Worm (Caenorhabditis elegans) whole organism, L2 larva: ENCODE measurements around the gene Y41E3.18.

ENCODE experiments used
- C34F6.9 ChIP-seq: fragments of 150-350 bp; optimal IDR thresholded peaks from 2 replicates; lab custom pipeline; 2014; ENCODE audit warnings: missing biosample characterization, missing genetic modification characterization
- F13H6.1 ChIP-seq: sonication (generic microtip); optimal IDR thresholded peaks from 2 replicates; lab custom pipeline; 2016; ENCODE audit warnings: missing genetic modification characterization, missing compliant biosample characterization
- R02D3.7 ChIP-seq: fragments of 150-350 bp; optimal IDR thresholded peaks from 2 replicates; lab custom pipeline; 2014; ENCODE audit warnings: missing biosample characterization, missing genetic modification characterization
- Y55F3AM.14 ChIP-seq: fragments of 200-800 bp; sonication (Bioruptor generic); optimal IDR thresholded peaks from 2 replicates; lab custom pipeline; 2018; ENCODE audit warnings: mild to moderate bottlenecking, missing genetic modification characterization, missing compliant biosample characterization
- alr-1 ChIP-seq: fragments of 150-350 bp; optimal IDR thresholded peaks from 2 replicates; lab custom pipeline; 2014; ENCODE audit warnings: missing biosample characterization, missing genetic modification characterization
- aly-2 ChIP-seq: fragments of 150-350 bp; optimal IDR thresholded peaks from 2 replicates; lab custom pipeline; 2014; ENCODE audit warnings: missing biosample characterization, missing genetic modification characterization
- blmp-1 ChIP-seq: sonication (generic microtip); optimal IDR thresholded peaks from 2 replicates; lab custom pipeline; 2017; ENCODE audit warnings: missing genetic modification characterization, mild to moderate bottlenecking, missing compliant biosample characterization, antibody characterized with exemption, moderate library complexity; ENCODE audit not compliant: insufficient read depth
- ceh-82 ChIP-seq: fragments of 150-350 bp; optimal IDR thresholded peaks from 2 replicates; lab custom pipeline; 2014; ENCODE audit warnings: missing biosample characterization, missing genetic modification characterization
- crh-2 ChIP-seq: sonication (generic microtip); optimal IDR thresholded peaks from 2 replicates; lab custom pipeline; 2017; ENCODE audit warnings: missing biosample characterization, missing genetic modification characterization
- dmd-4 ChIP-seq: sonication (generic microtip); optimal IDR thresholded peaks from 2 replicates; lab custom pipeline; 2017; ENCODE audit warnings: missing biosample characterization, missing genetic modification characterization
- egl-27 ChIP-seq: sonication (generic microtip); optimal IDR thresholded peaks from 3 replicates; lab custom pipeline; 2017; ENCODE audit warnings: missing biosample characterization, missing genetic modification reagents, missing genetic modification characterization
- elt-1 ChIP-seq: fragments of 150-350 bp; optimal IDR thresholded peaks from 2 replicates; lab custom pipeline; 2014; ENCODE audit warnings: missing biosample characterization, missing genetic modification characterization
- elt-3 ChIP-seq: sonication (generic microtip); optimal IDR thresholded peaks from 2 replicates; lab custom pipeline; 2017; ENCODE audit warnings: missing biosample characterization, missing genetic modification characterization
- fos-1 ChIP-seq: fragments of 150-350 bp; optimal IDR thresholded peaks from 2 replicates; lab custom pipeline; 2014; ENCODE audit warnings: missing biosample characterization, missing genetic modification characterization
- gmeb-1 ChIP-seq: fragments of 150-350 bp; optimal IDR thresholded peaks from 2 replicates; lab custom pipeline; 2014; ENCODE audit warnings: missing biosample characterization, missing genetic modification characterization
- lin-11 ChIP-seq: fragments of 150-350 bp; sonication (generic microtip); optimal IDR thresholded peaks from 2 replicates; lab custom pipeline; 2014; ENCODE audit warnings: missing biosample characterization, missing genetic modification characterization, inconsistent platforms, mixed read lengths
- lin-13 ChIP-seq: fragments of 150-350 bp; optimal IDR thresholded peaks from 2 replicates; lab custom pipeline; 2014; ENCODE audit warnings: missing biosample characterization, missing genetic modification reagents, missing genetic modification characterization
- lin-39 ChIP-seq: fragments of 150-350 bp; optimal IDR thresholded peaks from 2 replicates; lab custom pipeline; 2014; ENCODE audit warnings: missing biosample characterization, missing genetic modification reagents, missing genetic modification characterization
- lsy-2 ChIP-seq, 2 experiments: fragments of 150-350 bp in 1 of 2; sonication (generic microtip) in 1 of 2; optimal IDR thresholded peaks; 2 replicates each; lab custom pipeline; 2014 to 2017; ENCODE audit warnings: missing biosample characterization in 2 of 2, missing genetic modification characterization in 2 of 2
- mab-5 ChIP-seq: fragments of 150-350 bp; optimal IDR thresholded peaks from 2 replicates; lab custom pipeline; 2014; ENCODE audit warnings: missing biosample characterization, missing genetic modification characterization
- mbf-1 ChIP-seq: sonication (generic microtip); optimal IDR thresholded peaks from 2 replicates; lab custom pipeline; 2017; ENCODE audit warnings: missing biosample characterization, missing genetic modification characterization
- mdl-1 ChIP-seq, 2 experiments: fragments of 150-350 bp in 1 of 2; sonication (generic microtip) in 1 of 2; optimal IDR thresholded peaks; 2 replicates each; lab custom pipeline; 2017; ENCODE audit warnings: missing biosample characterization in 2 of 2, missing genetic modification characterization in 2 of 2
- nhr-10 ChIP-seq: sonication (generic microtip); optimal IDR thresholded peaks from 2 replicates; lab custom pipeline; 2017; ENCODE audit warnings: missing biosample characterization, missing genetic modification characterization
- nhr-12 ChIP-seq: fragments of 150-350 bp; optimal IDR thresholded peaks from 2 replicates; lab custom pipeline; 2014; ENCODE audit warnings: missing biosample characterization, missing genetic modification characterization
- nhr-129 ChIP-seq: fragments of 150-350 bp; optimal IDR thresholded peaks from 2 replicates; lab custom pipeline; 2014; ENCODE audit warnings: missing biosample characterization, missing genetic modification characterization
- nhr-23 ChIP-seq: fragments of 150-350 bp; optimal IDR thresholded peaks from 2 replicates; lab custom pipeline; 2014; ENCODE audit warnings: missing biosample characterization, missing genetic modification reagents, missing genetic modification characterization
- nhr-25 ChIP-seq: fragments of 150-350 bp; sonication (generic microtip); optimal IDR thresholded peaks from 3 replicates; lab custom pipeline; 2014; ENCODE audit warnings: missing biosample characterization, missing genetic modification characterization
- nhr-6 ChIP-seq: fragments of 150-350 bp; optimal IDR thresholded peaks from 2 replicates; lab custom pipeline; 2014; ENCODE audit warnings: missing biosample characterization, missing genetic modification characterization
- peb-1 ChIP-seq: fragments of 150-350 bp; optimal IDR thresholded peaks from 2 replicates; lab custom pipeline; 2014; ENCODE audit warnings: missing biosample characterization, missing genetic modification characterization
- sem-4 ChIP-seq: fragments of 150-350 bp; optimal IDR thresholded peaks from 2 replicates; lab custom pipeline; 2014; ENCODE audit warnings: missing biosample characterization, missing genetic modification reagents, missing genetic modification characterization
- sma-3 ChIP-seq: sonication (generic microtip); optimal IDR thresholded peaks from 2 replicates; lab custom pipeline; 2016; ENCODE audit warnings: missing genetic modification reagents, missing genetic modification characterization, missing compliant biosample characterization
- sma-9 ChIP-seq, 2 experiments: fragments of 150-350 bp in 1 of 2; sonication (generic microtip) in 1 of 2; optimal IDR thresholded peaks; 2 replicates each; lab custom pipeline; 2014 to 2016; ENCODE audit warnings: missing genetic modification characterization in 2 of 2, mild to moderate bottlenecking in 1 of 2, missing biosample characterization in 1 of 2, missing compliant biosample characterization in 1 of 2, missing genetic modification reagents in 1 of 2, moderate library complexity in 1 of 2
- snpc-4 ChIP-seq: fragments of 150-350 bp; optimal IDR thresholded peaks from 2 replicates; lab custom pipeline; 2014; ENCODE audit warnings: missing biosample characterization, missing genetic modification characterization
- unc-39 ChIP-seq: fragments of 150-350 bp; optimal IDR thresholded peaks from 2 replicates; lab custom pipeline; 2014; ENCODE audit warnings: missing biosample characterization, missing genetic modification characterization
- unc-55 ChIP-seq: fragments of 150-350 bp; sonication (generic microtip); optimal IDR thresholded peaks from 3 replicates; lab custom pipeline; 2014; ENCODE audit warnings: missing biosample characterization, missing genetic modification reagents, missing genetic modification characterization
- zag-1 ChIP-seq: fragments of 150-350 bp; optimal IDR thresholded peaks from 2 replicates; lab custom pipeline; 2014; ENCODE audit warnings: missing biosample characterization, missing genetic modification characterization
- ztf-1 ChIP-seq: fragments of 200-800 bp; sonication (Bioruptor generic); conservative IDR thresholded peaks from 2 replicates; pipeline ENCODE4 v1.3.6; 2022; ENCODE audit warnings: missing genetic modification characterization, missing compliant biosample characterization
- ztf-11 ChIP-seq: sonication (generic microtip); optimal IDR thresholded peaks from 2 replicates; lab custom pipeline; 2017; ENCODE audit warnings: missing biosample characterization, missing genetic modification characterization
- ztf-4 ChIP-seq: fragments of 150-350 bp; optimal IDR thresholded peaks from 2 replicates; lab custom pipeline; 2014; ENCODE audit warnings: missing biosample characterization, missing genetic modification characterization

Gene Y41E3.18

DNA sequence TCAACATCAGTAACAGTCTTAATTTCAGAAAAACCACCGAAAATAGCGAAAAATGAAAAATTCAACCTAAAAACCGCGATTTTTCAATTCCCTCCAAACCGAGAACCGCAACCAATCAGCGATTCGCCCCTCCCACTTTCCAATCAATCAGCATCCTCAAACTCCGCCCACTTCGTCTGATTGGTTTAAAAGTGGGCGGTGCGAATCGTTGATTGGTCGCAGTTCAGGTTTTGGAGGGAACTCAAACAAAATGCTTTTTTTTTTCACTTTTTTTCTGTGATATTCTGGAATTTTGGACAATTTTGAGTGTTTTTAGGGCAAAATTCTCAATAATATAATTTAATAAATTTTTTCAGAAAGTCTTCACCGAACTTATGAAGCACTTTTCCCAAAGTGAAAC is 37.7 kb downstream of the Y41E3.18 start:
- TF ChIP-seq nhr-25 (tag; lab: Kevin White, UChicago) (no peak), unc-39 (no peak), sma-3 (GFP tag; lab: Kevin White, UChicago) (no peak), ztf-1 (no peak), lin-11 (tag; lab: Kevin White, UChicago) (no peak), mdl-1 (tag; optimal IDR thresholded peaks at IDR 0.05; lab: Kevin White, UChicago) (no peak), nhr-10 (tag; lab: Kevin White, UChicago) (no peak), blmp-1 (tag; lab: Kevin White, UChicago) (no peak)

DNA sequence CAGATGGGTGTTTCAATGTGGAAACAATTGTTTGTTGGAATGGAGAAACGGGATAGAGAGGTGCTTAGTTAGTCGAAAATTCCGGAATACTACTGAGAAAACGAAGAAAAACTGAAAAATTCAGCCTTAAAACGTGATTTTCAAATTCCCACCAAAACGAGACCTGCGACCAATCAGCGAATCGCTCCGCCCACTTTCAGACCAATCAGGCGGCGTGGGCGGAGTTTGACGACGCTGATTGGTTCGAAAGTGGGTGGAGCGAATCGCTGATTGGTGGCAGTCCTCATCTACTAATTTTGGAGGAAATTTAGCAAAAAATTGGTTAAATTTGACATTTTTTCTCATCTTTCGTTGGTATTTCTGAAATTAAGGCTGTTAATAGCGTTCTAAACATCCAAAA is 38.2 kb downstream of the Y41E3.18 start:
- TF ChIP-seq peb-1 (no peak), lin-13 (GFP tag; lab: Kevin White, UChicago) (no peak)

DNA sequence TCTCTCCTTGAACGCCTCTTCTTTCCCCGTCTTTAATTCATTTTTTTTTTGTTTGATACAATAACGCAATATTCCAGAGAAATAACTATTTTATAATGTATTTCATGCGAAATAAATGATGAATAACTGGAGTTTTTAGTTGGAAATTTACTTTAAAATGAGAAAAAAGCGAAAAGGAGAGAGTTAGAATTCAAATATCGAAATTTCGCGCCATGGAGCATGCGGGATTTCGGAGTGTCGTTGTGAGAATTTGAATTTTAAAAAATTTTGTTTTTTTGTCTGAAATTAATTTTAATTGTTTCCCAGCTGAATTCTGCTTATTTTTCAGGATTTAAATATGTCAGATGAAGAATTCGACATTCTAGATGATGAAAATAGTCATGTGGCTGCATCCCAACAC is 40.2 kb downstream of the Y41E3.18 start, which contains the start of gene fcd-2:
TSS of gene fcd-2 (plus strand) at position 327 of the 400 bp plus-strand sequence.
- TF ChIP-seq sma-3 (GFP tag; lab: Kevin White, UChicago) = peak; percentile 21
- peak; percentile 66 for TF ChIP-seq C34F6.9 (tag; lab: Kevin White, UChicago)
- TF ChIP-seq F13H6.1 = no peak
- TF ChIP-seq fos-1 (tag; lab: Kevin White, UChicago) = peak; percentile 24
- peak; percentile 22 for TF ChIP-seq nhr-25 (tag; lab: Kevin White, UChicago)
- peak; percentile 73 for TF ChIP-seq nhr-129
- TF ChIP-seq snpc-4 (tag; lab: Kevin White, UChicago) = no peak
- peak; percentile 86 for TF ChIP-seq gmeb-1 (tag; lab: Kevin White, UChicago)
- TF ChIP-seq lin-13 (GFP tag; lab: Kevin White, UChicago) = peak; percentile 63
- peak; percentile 3 for TF ChIP-seq ztf-4
- TF ChIP-seq lsy-2 (tag; optimal IDR thresholded peaks at IDR 0.05; lab: Kevin White, UChicago) = peak in 1 of 2 experiments; percentile 67
- TF ChIP-seq crh-2 = peak; percentile 48
- peak; percentile 76 for TF ChIP-seq unc-55 (GFP tag; lab: Kevin White, UChicago)
- no peak for TF ChIP-seq aly-2 (tag; lab: Kevin White, UChicago)

DNA sequence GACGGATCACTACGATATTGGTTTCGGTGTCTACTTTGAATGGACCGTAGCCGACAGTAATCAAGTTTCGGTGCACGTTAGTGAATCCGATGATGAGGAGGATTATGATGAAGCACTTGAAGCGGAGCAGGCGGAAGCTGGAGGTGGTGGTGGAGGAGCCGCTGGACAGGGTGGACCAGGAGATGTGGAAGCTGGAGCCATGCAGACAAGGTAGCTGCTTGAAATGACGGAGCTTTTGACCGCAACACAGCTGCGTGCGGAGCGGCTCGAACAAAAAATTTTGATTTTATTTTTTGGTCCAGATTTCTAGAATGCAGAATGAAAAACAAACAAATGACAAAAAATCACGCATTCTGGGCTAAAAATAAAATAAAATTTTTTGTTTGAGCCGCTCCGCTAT is 41.1 kb downstream of the Y41E3.18 start:
- no peak for TF ChIP-seq nhr-25 (tag; lab: Kevin White, UChicago)
- no peak for TF ChIP-seq mdl-1 (tag; optimal IDR thresholded peaks at IDR 0.05; lab: Kevin White, UChicago)

DNA sequence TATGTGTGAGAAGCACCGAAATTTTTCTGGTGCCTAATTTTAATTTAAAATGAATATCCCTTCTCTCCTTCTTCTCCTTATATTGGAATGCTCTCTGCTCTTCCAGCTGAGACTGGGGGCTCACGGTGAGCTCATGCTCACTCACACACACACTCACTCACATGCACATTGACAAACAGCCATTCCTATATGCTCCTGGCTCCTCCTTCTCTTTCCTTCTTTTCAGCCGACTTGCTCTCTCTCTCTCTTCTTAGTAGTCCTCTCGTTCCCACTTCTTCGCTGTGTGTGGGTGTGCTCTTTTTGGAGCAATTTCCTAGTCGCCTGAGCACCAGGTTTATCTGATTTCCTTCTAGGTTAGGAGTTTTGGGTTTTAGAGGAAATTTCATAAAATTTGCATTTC is 44.6 kb downstream of the Y41E3.18 start:
- TF ChIP-seq F13H6.1 (peak; percentile 33), lin-11 (tag; lab: Kevin White, UChicago) (peak; percentile 24), blmp-1 (tag; lab: Kevin White, UChicago) (no peak), crh-2 (no peak), mbf-1 (tag; lab: Kevin White, UChicago) (no peak), unc-55 (GFP tag; lab: Kevin White, UChicago) (peak; percentile 51), zag-1 (tag; lab: Kevin White, UChicago) (peak; percentile 21), lsy-2 (tag; optimal IDR thresholded peaks at IDR 0.05; lab: Kevin White, UChicago) (peak in 1 of 2 experiments; percentile 52), C34F6.9 (tag; lab: Kevin White, UChicago) (peak; percentile 65), nhr-129 (peak; percentile 88)

DNA sequence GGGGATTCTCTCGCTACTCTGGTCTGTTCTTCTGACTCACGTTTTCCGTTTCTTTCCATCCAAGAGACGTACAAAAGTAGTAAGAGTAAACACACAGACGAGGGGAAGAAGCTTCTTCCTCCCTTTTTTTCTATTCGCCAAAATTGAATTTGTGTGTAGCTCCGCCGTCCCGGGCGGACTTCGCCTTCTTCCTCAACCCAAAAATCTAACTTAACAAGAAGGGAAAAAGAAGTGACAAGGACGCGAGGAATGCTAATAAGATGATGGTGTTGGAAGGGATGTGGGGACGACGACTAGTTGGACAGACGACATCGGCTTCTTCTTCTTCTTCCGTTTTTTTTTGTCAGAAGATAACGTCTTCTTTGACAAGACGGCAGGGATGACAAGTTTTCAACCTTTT is 48.6 kb downstream of the Y41E3.18 start:
- no peak for TF ChIP-seq ztf-11
- no peak for TF ChIP-seq lin-11 (tag; lab: Kevin White, UChicago)
- peak in 1 of 2 experiments; percentile 21 for TF ChIP-seq lsy-2 (tag; optimal IDR thresholded peaks at IDR 0.05; lab: Kevin White, UChicago)
- no peak for TF ChIP-seq R02D3.7 (tag; lab: Kevin White, UChicago)
- TF ChIP-seq alr-1 (tag; lab: Kevin White, UChicago) = no peak
- no peak for TF ChIP-seq gmeb-1 (tag; lab: Kevin White, UChicago)
- TF ChIP-seq dmd-4 = no peak
- TF ChIP-seq Y55F3AM.14 (GFP tag; lab: Kevin White, UChicago) = no peak
- TF ChIP-seq sma-9 (GFP tag; optimal IDR thresholded peaks at IDR 0.05; lab: Kevin White, UChicago) = peak; percentile 6
- no peak for TF ChIP-seq sma-9 (tag; optimal IDR thresholded peaks at IDR 0.05; lab: Kevin White, UChicago)
- TF ChIP-seq nhr-10 (tag; lab: Kevin White, UChicago) = no peak
- TF ChIP-seq fos-1 (tag; lab: Kevin White, UChicago) = no peak
- no peak for TF ChIP-seq nhr-23 (tag; lab: Kevin White, UChicago)
- no peak for TF ChIP-seq nhr-6 (tag; lab: Kevin White, UChicago)
- TF ChIP-seq C34F6.9 (tag; lab: Kevin White, UChicago) = peak; percentile 26
- no peak for TF ChIP-seq snpc-4 (tag; lab: Kevin White, UChicago)
- TF ChIP-seq lin-13 (GFP tag; lab: Kevin White, UChicago) = no peak
- no peak for TF ChIP-seq mab-5 (tag; lab: Kevin White, UChicago)
- peak; percentile 65 for TF ChIP-seq zag-1 (tag; lab: Kevin White, UChicago)
- TF ChIP-seq lin-39 = no peak
- no peak for TF ChIP-seq ceh-82 (tag; lab: Kevin White, UChicago)
- TF ChIP-seq nhr-129 = peak; percentile 55
- TF ChIP-seq sem-4 (tag; lab: Kevin White, UChicago) = peak; percentile 66
- no peak for TF ChIP-seq elt-1 (tag; lab: Kevin White, UChicago)
- no peak for TF ChIP-seq elt-3 (tag; lab: Kevin White, UChicago)
- TF ChIP-seq sma-3 (GFP tag; lab: Kevin White, UChicago) = no peak
- TF ChIP-seq nhr-12 = no peak
- TF ChIP-seq F13H6.1 = peak; percentile 72
- no peak for TF ChIP-seq unc-39
- TF ChIP-seq peb-1 = no peak
- peak; percentile 17 for TF ChIP-seq egl-27 (tag; lab: Kevin White, UChicago)
